Worm (Caenorhabditis elegans) whole organism, L4 larva: ENCODE data around the gene gtf-2H2C.
A peak's percentile ranks its signal among the peaks of the same experiment; 100 is the strongest.

Source experiments
- F49E8.2 ChIP-seq: sonication (generic microtip); optimal IDR thresholded peaks from 2 replicates; lab custom pipeline; 2016; ENCODE audit warnings: missing compliant biosample characterization, mild to moderate bottlenecking, missing genetic modification characterization, borderline replicate concordance
- T20F7.1 ChIP-seq: fragments of 200-800 bp; sonication (Bioruptor generic); optimal IDR thresholded peaks from 2 replicates; lab custom pipeline; 2018; ENCODE audit warnings: mild to moderate bottlenecking, missing genetic modification characterization, missing compliant biosample characterization
- Y105C5A.15 ChIP-seq: fragments of 200-800 bp; sonication (Bioruptor generic); IDR thresholded peaks from 2 replicates; pipeline ENCODE4 v1.3.6; 2022; ENCODE audit warnings: missing genetic modification characterization, missing compliant biosample characterization
- Y75B8A.6 ChIP-seq: fragments of 200-800 bp; sonication (Bioruptor generic); IDR thresholded peaks from 2 replicates; pipeline ENCODE4 v1.3.6; 2022; ENCODE audit warnings: missing genetic modification reagents, missing genetic modification characterization, missing compliant biosample characterization
- ceh-62 ChIP-seq: sonication (generic microtip); optimal IDR thresholded peaks from 2 replicates; lab custom pipeline; 2017; ENCODE audit warnings: missing biosample characterization, missing genetic modification characterization
- ceh-82 ChIP-seq: sonication (generic microtip); optimal IDR thresholded peaks from 2 replicates; lab custom pipeline; 2017; ENCODE audit warnings: missing biosample characterization, missing genetic modification characterization
- ctbp-1 ChIP-seq: fragments of 200-800 bp; sonication (Bioruptor generic); IDR thresholded peaks from 2 replicates; pipeline ENCODE4 v1.3.6; 2022; ENCODE audit warnings: missing genetic modification reagents, missing genetic modification characterization, missing compliant biosample characterization
- daf-12 ChIP-seq: fragments of 150-350 bp; optimal IDR thresholded peaks from 2 replicates; lab custom pipeline; 2014; ENCODE audit warnings: missing biosample characterization, missing genetic modification reagents, missing genetic modification characterization
- daf-16 ChIP-seq, 3 experiments: sonication (generic microtip); optimal IDR thresholded peaks; 2 replicates each; lab custom pipeline; 2016 to 2017; ENCODE audit warnings: missing genetic modification characterization in 3 of 3, missing genetic modification reagents in 3 of 3, mild to moderate bottlenecking in 2 of 3, missing compliant biosample characterization in 2 of 3, missing biosample characterization in 1 of 3, moderate library complexity in 1 of 3
- duxl-1 ChIP-seq: sonication (generic microtip); optimal IDR thresholded peaks from 2 replicates; lab custom pipeline; 2016; ENCODE audit warnings: mild to moderate bottlenecking, missing genetic modification characterization, moderate library complexity, missing compliant biosample characterization; ENCODE audit not compliant: poor library complexity
- egl-27 ChIP-seq: sonication (generic microtip); optimal IDR thresholded peaks from 3 replicates; lab custom pipeline; 2017; ENCODE audit warnings: missing biosample characterization, missing genetic modification reagents, missing genetic modification characterization
- egl-43 ChIP-seq: fragments of 200-800 bp; sonication (Bioruptor generic); IDR thresholded peaks from 2 replicates; pipeline ENCODE4 v1.3.6; 2022; ENCODE audit warnings: missing genetic modification reagents, missing genetic modification characterization, missing compliant biosample characterization
- fkh-10 ChIP-seq: fragments of 150-350 bp; optimal IDR thresholded peaks from 2 replicates; lab custom pipeline; 2014; ENCODE audit warnings: missing biosample characterization, missing genetic modification reagents, missing genetic modification characterization
- gei-8 ChIP-seq: fragments of 200-800 bp; sonication (Bioruptor generic); optimal IDR thresholded peaks from 2 replicates; lab custom pipeline; 2018; ENCODE audit warnings: mild to moderate bottlenecking, missing genetic modification characterization, missing compliant biosample characterization
- hlh-11 ChIP-seq: fragments of 200-800 bp; sonication (Bioruptor generic); optimal IDR thresholded peaks from 2 replicates; lab custom pipeline; 2018; ENCODE audit warnings: mild to moderate bottlenecking, missing genetic modification characterization, missing compliant biosample characterization
- hlh-30 ChIP-seq: sonication (generic microtip); optimal IDR thresholded peaks from 2 replicates; lab custom pipeline; 2017; ENCODE audit warnings: antibody characterized with exemption, mild to moderate bottlenecking, missing genetic modification characterization, missing compliant biosample characterization; ENCODE audit not compliant: insufficient read depth
- lin-1 ChIP-seq: fragments of 200-800 bp; sonication (Bioruptor generic); IDR thresholded peaks from 2 replicates; pipeline ENCODE4 v1.3.6; 2022; ENCODE audit warnings: missing genetic modification reagents, missing genetic modification characterization, missing compliant biosample characterization
- lin-15B ChIP-seq: fragments of 150-350 bp; sonication (generic microtip); optimal IDR thresholded peaks from 3 replicates; lab custom pipeline; 2014; ENCODE audit warnings: missing biosample characterization, missing genetic modification characterization
- lin-38 ChIP-seq: fragments of 200-800 bp; sonication (Bioruptor generic); IDR thresholded peaks from 2 replicates; pipeline ENCODE4 v1.3.6; 2022; ENCODE audit warnings: missing genetic modification reagents, missing genetic modification characterization, missing compliant biosample characterization
- lin-39 ChIP-seq: fragments of 150-350 bp; optimal IDR thresholded peaks from 2 replicates; lab custom pipeline; 2014; ENCODE audit warnings: missing biosample characterization, missing genetic modification reagents, missing genetic modification characterization
- lsy-2 ChIP-seq, 2 experiments: fragments of 150-350 bp in 1 of 2; sonication (generic microtip) in 1 of 2; optimal IDR thresholded peaks; 2 replicates each; lab custom pipeline; 2014 to 2017; ENCODE audit warnings: missing biosample characterization in 2 of 2, missing genetic modification characterization in 2 of 2
- mdt-29 ChIP-seq: fragments of 200-800 bp; sonication (Bioruptor generic); IDR thresholded peaks from 2 replicates; pipeline ENCODE4 v1.3.6; 2022; ENCODE audit warnings: missing genetic modification reagents, missing genetic modification characterization, missing compliant biosample characterization
- mes-2 ChIP-seq: sonication (generic microtip); optimal IDR thresholded peaks from 2 replicates; lab custom pipeline; 2016; ENCODE audit warnings: missing genotype, mild to moderate bottlenecking, missing genetic modification characterization, missing compliant biosample characterization; ENCODE audit not compliant: poor library complexity, severe bottlenecking
- mxl-2 ChIP-seq: fragments of 200-800 bp; sonication (Bioruptor generic); conservative IDR thresholded peaks from 2 replicates; pipeline ENCODE4 v1.3.6; 2022; ENCODE audit warnings: missing genetic modification reagents, missing genetic modification characterization, missing compliant biosample characterization
- nhr-102 ChIP-seq: sonication (generic microtip); optimal IDR thresholded peaks from 2 replicates; lab custom pipeline; 2016; ENCODE audit warnings: mild to moderate bottlenecking, missing genetic modification characterization, moderate library complexity, missing compliant biosample characterization
- nhr-237 ChIP-seq: sonication (generic microtip); optimal IDR thresholded peaks from 2 replicates; lab custom pipeline; 2017; ENCODE audit warnings: missing biosample characterization, missing genetic modification characterization
- nhr-25 ChIP-seq: sonication (generic microtip); optimal IDR thresholded peaks from 2 replicates; lab custom pipeline; 2017; ENCODE audit warnings: missing genetic modification characterization, mild to moderate bottlenecking, missing compliant biosample characterization, antibody characterized with exemption, moderate library complexity, borderline replicate concordance; ENCODE audit not compliant: insufficient read depth
- nhr-42 ChIP-seq: fragments of 200-800 bp; sonication (Bioruptor generic); IDR thresholded peaks from 2 replicates; pipeline ENCODE4 v1.3.6; 2022; ENCODE audit warnings: missing genetic modification characterization, missing compliant biosample characterization
- nhr-48 ChIP-seq: sonication (generic microtip); optimal IDR thresholded peaks from 2 replicates; lab custom pipeline; 2016; ENCODE audit warnings: mild to moderate bottlenecking, missing genetic modification characterization, missing compliant biosample characterization
- nhr-6 ChIP-seq: fragments of 150-350 bp; optimal IDR thresholded peaks from 2 replicates; lab custom pipeline; 2014; ENCODE audit warnings: missing biosample characterization, missing genetic modification characterization
- nhr-76 ChIP-seq: fragments of 150-350 bp; optimal IDR thresholded peaks from 2 replicates; lab custom pipeline; 2014; ENCODE audit warnings: missing biosample characterization, missing genetic modification characterization
- nhr-77 ChIP-seq: fragments of 150-350 bp; optimal IDR thresholded peaks from 2 replicates; lab custom pipeline; 2014; ENCODE audit warnings: missing biosample characterization, missing genetic modification characterization
- pha-4 ChIP-seq, 2 experiments: fragments of 150-350 bp in 1 of 2; fragments of 200-800 bp in 1 of 2; sonication (Bioruptor generic) in 1 of 2; IDR thresholded peaks in 1 of 2; optimal IDR thresholded peaks in 1 of 2; 2 replicates each; pipeline versions ENCODE4 v1.3.6 to Lab custom; 2014 to 2022; ENCODE audit warnings: missing genetic modification characterization in 2 of 2, missing genetic modification reagents in 2 of 2, missing biosample characterization in 1 of 2, missing compliant biosample characterization in 1 of 2
- php-3 ChIP-seq: fragments of 200-800 bp; sonication (Bioruptor generic); IDR thresholded peaks from 2 replicates; pipeline ENCODE4 v1.3.6; 2022; ENCODE audit warnings: missing genetic modification reagents, missing genetic modification characterization, missing compliant biosample characterization
- saeg-2 ChIP-seq: fragments of 200-800 bp; sonication (Bioruptor generic); IDR thresholded peaks from 2 replicates; pipeline ENCODE4 v1.3.6; 2022; ENCODE audit warnings: missing genetic modification reagents, missing genetic modification characterization, missing compliant biosample characterization
- set-16 ChIP-seq: fragments of 200-800 bp; sonication (Bioruptor generic); IDR thresholded peaks from 2 replicates; pipeline ENCODE4 v1.3.6; 2022; ENCODE audit warnings: missing genetic modification reagents, missing genetic modification characterization, missing compliant biosample characterization
- snpc-1.2 ChIP-seq: fragments of 200-800 bp; sonication (Bioruptor generic); IDR thresholded peaks from 2 replicates; pipeline ENCODE4 v1.3.6; 2022; ENCODE audit warnings: missing genetic modification reagents, missing genetic modification characterization, missing compliant biosample characterization
- snpc-4 ChIP-seq: fragments of 150-350 bp; optimal IDR thresholded peaks from 2 replicates; lab custom pipeline; 2014; ENCODE audit warnings: missing biosample characterization, missing genetic modification characterization
- spr-1 ChIP-seq: sonication (generic microtip); optimal IDR thresholded peaks from 2 replicates; lab custom pipeline; 2016; ENCODE audit warnings: mild to moderate bottlenecking, missing genetic modification characterization, missing compliant biosample characterization
- spr-3 ChIP-seq: fragments of 200-800 bp; sonication (Bioruptor generic); optimal IDR thresholded peaks from 2 replicates; lab custom pipeline; 2018; ENCODE audit warnings: mild to moderate bottlenecking, missing genetic modification characterization, missing compliant biosample characterization
- tag-97 ChIP-seq: fragments of 200-800 bp; sonication (Bioruptor generic); IDR thresholded peaks from 2 replicates; pipeline ENCODE4 v1.3.6; 2022; ENCODE audit warnings: missing genetic modification characterization, missing compliant biosample characterization
- unc-130 ChIP-seq: sonication (generic microtip); optimal IDR thresholded peaks from 2 replicates; lab custom pipeline; 2016; ENCODE audit warnings: missing genetic modification reagents, missing genetic modification characterization, missing compliant biosample characterization
- unc-62 ChIP-seq, 3 experiments: fragments of 150-350 bp in 1 of 3; sonication (generic microtip); optimal IDR thresholded peaks in 2 of 3; peaks in 1 of 3; 1 replicate in 1 of 3; 2 replicates in 2 of 3; lab custom pipeline; 2014 to 2017; ENCODE audit warnings: missing biosample characterization in 3 of 3, missing genetic modification characterization in 3 of 3, missing genetic modification reagents in 3 of 3, missing genotype in 1 of 3
- zag-1 ChIP-seq: fragments of 150-350 bp; optimal IDR thresholded peaks from 2 replicates; lab custom pipeline; 2014; ENCODE audit warnings: missing biosample characterization, missing genetic modification characterization
- zip-2 ChIP-seq: fragments of 150-350 bp; optimal IDR thresholded peaks from 2 replicates; lab custom pipeline; 2014; ENCODE audit warnings: missing biosample characterization, missing genetic modification characterization
- ztf-11 ChIP-seq: fragments of 150-350 bp; optimal IDR thresholded peaks from 2 replicates; lab custom pipeline; 2014; ENCODE audit warnings: missing biosample characterization, missing genetic modification characterization

Gene gtf-2H2C

DNA sequence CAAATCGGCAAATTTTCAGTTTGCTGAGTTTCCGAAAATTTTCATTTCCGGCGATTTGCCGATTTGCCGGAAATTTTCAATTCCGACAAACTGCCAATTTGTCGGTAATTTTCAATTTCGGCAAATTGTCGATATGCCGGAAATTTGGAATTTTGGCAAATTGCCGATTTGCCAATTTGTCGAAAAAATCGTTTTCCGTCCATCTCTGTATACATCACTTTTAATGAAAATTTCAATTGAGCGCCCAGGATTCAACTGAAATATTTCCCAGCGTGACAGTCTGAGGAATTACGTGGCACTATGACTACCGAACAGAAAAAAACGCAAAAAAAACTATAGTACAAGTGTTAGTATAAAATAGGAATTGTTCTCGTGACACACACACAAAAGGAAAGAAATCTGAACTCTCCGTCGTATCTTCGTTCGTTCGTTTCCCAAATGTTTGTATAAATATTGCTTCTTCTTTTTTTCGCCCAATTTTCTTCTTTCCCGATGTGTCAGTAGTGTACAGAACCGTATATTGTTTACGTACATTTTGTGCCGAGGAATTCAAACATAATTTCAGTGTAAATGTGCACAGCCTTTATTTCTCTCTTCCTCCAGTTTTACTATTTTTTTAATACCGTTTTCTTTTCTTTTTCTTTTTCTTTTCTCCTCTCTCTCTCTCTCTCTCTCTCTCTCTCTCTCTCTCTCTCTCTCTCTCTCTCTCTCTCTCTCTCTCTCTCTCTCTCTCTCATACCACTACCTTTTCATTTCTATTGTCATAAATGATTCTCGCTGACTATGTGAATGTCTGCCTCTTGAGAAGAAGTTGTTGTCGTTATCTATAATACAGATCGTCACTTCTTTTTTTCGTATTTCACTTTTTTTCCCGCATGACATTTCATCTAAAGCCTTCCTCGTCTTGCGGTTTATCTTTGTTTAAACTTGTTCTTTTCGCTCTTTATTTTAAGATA is 42.2 kb upstream of the gtf-2H2C start (continued):
- TF ChIP-seq hlh-11 (tag; lab: Kevin White, UChicago) = peak; percentile 73
- TF ChIP-seq snpc-4 = no peak
- TF ChIP-seq gei-8 (GFP tag; lab: Kevin White, UChicago) = no peak
- TF ChIP-seq daf-16 (GFP tag; optimal IDR thresholded peaks at IDR 0.05; lab: Kevin White, UChicago) = no peak
- peak; percentile 65 for TF ChIP-seq daf-16 (tag; optimal IDR thresholded peaks at IDR 0.05; lab: Kevin White, UChicago)
- TF ChIP-seq spr-1 = no peak
- no peak for TF ChIP-seq nhr-42
- TF ChIP-seq lin-38 (GFP tag; lab: Robert Waterston, UW) = 0 out of 2 replicates have a peak, but pooled peaks have one; percentile 8
- TF ChIP-seq mdt-29 (GFP tag; lab: Robert Waterston, UW) = no peak
- no peak for TF ChIP-seq saeg-2 (GFP tag; lab: Robert Waterston, UW)
- no peak for TF ChIP-seq lin-1
- no peak for TF ChIP-seq ztf-11 (tag; lab: Kevin White, UChicago)
- no peak for TF ChIP-seq ceh-62 (tag; lab: Kevin White, UChicago)
- no peak for TF ChIP-seq F49E8.2
- TF ChIP-seq lin-15B (tag; lab: Kevin White, UChicago) = no peak
- no peak for TF ChIP-seq Y105C5A.15
- TF ChIP-seq nhr-102 (tag; lab: Kevin White, UChicago) = no peak
- peak in 1 of 2 experiments; percentile 47 for TF ChIP-seq lsy-2 (tag; optimal IDR thresholded peaks at IDR 0.05; lab: Kevin White, UChicago)
- TF ChIP-seq zag-1 (tag; lab: Kevin White, UChicago) = no peak
- no peak for TF ChIP-seq egl-43 (GFP tag; lab: Robert Waterston, UW)
- TF ChIP-seq egl-27 (tag; lab: Kevin White, UChicago) = no peak
- peak; percentile 40 for TF ChIP-seq T20F7.1
- TF ChIP-seq unc-62 (GFP tag; optimal IDR thresholded peaks at IDR 0.05 in 1 of 2; lab: Kevin White, UChicago) = peak in 1 of 2 experiments; percentile 68
- no peak for TF ChIP-seq unc-62 (tag; optimal IDR thresholded peaks at IDR 0.05; lab: Kevin White, UChicago)
- no peak for TF ChIP-seq Y75B8A.6 (GFP tag; lab: Robert Waterston, UW)
- TF ChIP-seq nhr-48 = no peak
- no peak for TF ChIP-seq fkh-10
- no peak for TF ChIP-seq spr-3 (GFP tag; lab: Kevin White, UChicago)
- TF ChIP-seq nhr-77 (tag; lab: Kevin White, UChicago) = peak; percentile 14
- no peak for TF ChIP-seq nhr-76 (tag; lab: Kevin White, UChicago)
- no peak for TF ChIP-seq php-3 (GFP tag; lab: Robert Waterston, UW)
- TF ChIP-seq pha-4 (GFP tag; IDR thresholded peaks at IDR 0.05; lab: Robert Waterston, UW) = peak; percentile 72
- TF ChIP-seq pha-4 (tag; optimal IDR thresholded peaks at IDR 0.05; lab: Kevin White, UChicago) = no peak
- TF ChIP-seq mxl-2 (GFP tag; lab: Robert Waterston, UW) = no peak
- TF ChIP-seq tag-97 (GFP tag; lab: Robert Waterston, UW) = no peak
- TF ChIP-seq nhr-25 = no peak
- TF ChIP-seq set-16 (GFP tag; lab: Robert Waterston, UW) = peak; percentile 79; the same call in 1 of the 2 replicates
- TF ChIP-seq ceh-82 (tag; lab: Kevin White, UChicago) = no peak
- peak; percentile 20 for TF ChIP-seq nhr-6 (tag; lab: Kevin White, UChicago)
- no peak for TF ChIP-seq snpc-1.2
- TF ChIP-seq ctbp-1 (GFP tag; lab: Robert Waterston, UW) = no peak
- peak; percentile 37 for TF ChIP-seq mes-2 (tag; lab: Kevin White, UChicago)
- no peak for TF ChIP-seq daf-12 (tag; lab: Kevin White, UChicago)
- no peak for TF ChIP-seq nhr-237 (tag; lab: Kevin White, UChicago)
- no peak for TF ChIP-seq zip-2 (tag; lab: Kevin White, UChicago)
- TF ChIP-seq duxl-1 = no peak
- peak; percentile 71 for TF ChIP-seq hlh-30 (tag; lab: Kevin White, UChicago)
- TF ChIP-seq unc-130 (GFP tag; lab: Kevin White, UChicago) = no peak
- TF ChIP-seq lin-39 (tag; lab: Kevin White, UChicago) = no peak
